Worm (Caenorhabditis elegans): ENCODE results near the gene T25F10.3.

DNA sequence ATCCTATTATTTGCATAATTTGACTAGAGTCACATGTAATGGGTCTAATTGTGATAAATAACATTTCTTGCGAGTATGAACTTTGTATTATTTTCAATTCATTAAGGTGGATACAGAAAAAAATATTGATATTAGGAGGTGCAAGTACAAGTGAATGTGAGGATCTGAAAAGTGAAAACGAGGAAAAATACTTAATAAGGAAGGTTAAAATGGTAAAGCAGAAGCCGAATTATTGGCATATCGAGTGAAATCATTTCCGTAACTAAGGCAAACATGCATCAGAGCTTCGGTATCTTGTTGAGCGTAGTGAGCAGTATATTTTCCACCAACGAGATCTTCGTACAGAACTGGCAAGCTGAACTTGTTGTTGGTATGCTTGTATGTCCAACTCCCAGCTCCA, 40.4 kb upstream of the T25F10.3 start:
- TF ChIP-seq unc-62 (GFP tag; optimal IDR thresholded peaks at IDR 0.05 in 1 of 2) (no peak), unc-62 (tag; optimal IDR thresholded peaks at IDR 0.05) (no peak), Y75B8A.6 (GFP tag; IDR thresholded peaks at IDR 0.05) (no peak), ZK546.5 (tag; optimal IDR thresholded peaks at IDR 0.05) (no peak), pqm-1 (tag; optimal IDR thresholded peaks at IDR 0.05) (no peak), ztf-7 (tag; optimal IDR thresholded peaks at IDR 0.05) (no peak), daf-19 (GFP tag; conservative IDR thresholded peaks at IDR 0.05) (no peak), nhr-28 (tag; optimal IDR thresholded peaks at IDR 0.05) (no peak), unc-130 (GFP tag; optimal IDR thresholded peaks at IDR 0.05) (no peak), nhr-10 (tag; optimal IDR thresholded peaks at IDR 0.05) (no peak)

All from whole organism, L4 larva.